Worm (Caenorhabditis elegans): ENCODE results near the gene nhr-288.

nhr-288 gene

ce11 chrV:18426280-18426679, 43.8 kb upstream of the nhr-288 start, which contains the start of gene srw-83 (continued):
- TF ChIP-seq nhr-120 (GFP tag; IDR thresholded peaks at IDR 0.05) = no peak

DNA sequence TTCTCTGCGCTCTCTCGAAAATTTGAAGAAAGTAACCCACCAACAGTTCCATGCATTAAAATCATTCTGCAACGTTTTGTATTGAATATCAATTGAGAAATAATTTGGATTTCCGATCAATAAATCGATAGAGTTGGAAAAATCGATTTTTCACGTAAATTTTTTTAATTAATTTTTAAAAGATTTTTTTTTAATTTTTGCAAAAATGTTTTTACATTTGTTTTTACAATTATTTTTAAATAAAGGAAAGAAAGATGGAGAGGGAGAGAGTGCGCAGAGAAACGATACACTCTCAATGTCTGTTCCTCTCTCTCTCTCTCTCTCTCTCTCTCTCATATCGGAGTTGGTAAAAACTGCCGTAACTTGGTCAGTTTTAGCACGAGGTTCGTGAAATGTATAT, 43.1 kb upstream of the nhr-288 start, which contains the start of gene ZK262.19:
Gene ZK262.19, minus strand, starts transcription at position 101 of the 400 bp plus-strand sequence.
- no peak for TF ChIP-seq dpff-1 (tag; optimal IDR thresholded peaks at IDR 0.05)
- TF ChIP-seq F57C9.4 (tag; optimal IDR thresholded peaks at IDR 0.05) = no peak
- TF ChIP-seq ZK185.1 (tag; optimal IDR thresholded peaks at IDR 0.05; ENCODE audit: poor library complexity, severe bottlenecking) = no peak
- TF ChIP-seq xnd-1 (tag; optimal IDR thresholded peaks at IDR 0.05) = no peak
- TF ChIP-seq ccch-3 (GFP tag; optimal IDR thresholded peaks at IDR 0.05) = no peak
- no peak for TF ChIP-seq T07F8.4 (tag; optimal IDR thresholded peaks at IDR 0.05)

- TF ChIP-seq rcor-1 (GFP tag; IDR thresholded peaks at IDR 0.05) (no peak), tbx-9 (tag; optimal IDR thresholded peaks at IDR 0.05; ENCODE audit: borderline replicate concordance) (no peak), ets-4 (GFP tag; optimal IDR thresholded peaks at IDR 0.05) (no peak), lsy-27 (tag; optimal IDR thresholded peaks at IDR 0.05; ENCODE audit: borderline replicate concordance, insufficient read depth) (no peak), hlh-26 (GFP tag; conservative IDR thresholded peaks at IDR 0.05) (no peak)
Observed at ce11 chrV:18424471-18424870, 42.0 kb upstream of the nhr-288 start, which contains the start of gene ZK262.4. Gene ZK262.4, minus strand, starts transcription at chrV:18424571.

ce11 chrV:18420797-18421196, 38.3 kb upstream of the nhr-288 start, which contains the start of gene srj-26:
Gene srj-26, plus strand, starts transcription at chrV:18421097.
- no peak for TF ChIP-seq K11D2.4 (GFP tag; IDR thresholded peaks at IDR 0.05)
- no peak for TF ChIP-seq lin-26 (GFP tag; IDR thresholded peaks at IDR 0.05)
- no peak for TF ChIP-seq lin-35 (GFP tag; optimal IDR thresholded peaks at IDR 0.05)
- no peak for TF ChIP-seq egl-44 (GFP tag; IDR thresholded peaks at IDR 0.05)
- TF ChIP-seq F10E7.11 (tag; optimal IDR thresholded peaks at IDR 0.05) = no peak
- no peak for TF ChIP-seq cebp-1 (GFP tag; IDR thresholded peaks at IDR 0.05)
- TF ChIP-seq cebp-1 (tag; optimal IDR thresholded peaks at IDR 0.05) = no peak
- no peak for TF ChIP-seq nfya-1 (tag; optimal IDR thresholded peaks at IDR 0.05; ENCODE audit: borderline replicate concordance, insufficient read depth)
- no peak for TF ChIP-seq rcor-1 (GFP tag; IDR thresholded peaks at IDR 0.05)
- TF ChIP-seq F23B12.7 (tag; optimal IDR thresholded peaks at IDR 0.05; ENCODE audit: insufficient read depth) = no peak

ce11 chrV:18415878-18416277, 33.4 kb upstream of the nhr-288 start:
- TF ChIP-seq zfh-2 (GFP tag; conservative IDR thresholded peaks at IDR 0.05) (peak; percentile 47; the same call in 1 of the 2 replicates), hsf-1 (GFP tag; IDR thresholded peaks at IDR 0.05) (0 out of 2 replicates have a peak, but pooled peaks have one; percentile 7), egrh-3 (GFP tag; IDR thresholded peaks at IDR 0.05) (peak; percentile 76; the same call in 1 of the 2 replicates)

DNA sequence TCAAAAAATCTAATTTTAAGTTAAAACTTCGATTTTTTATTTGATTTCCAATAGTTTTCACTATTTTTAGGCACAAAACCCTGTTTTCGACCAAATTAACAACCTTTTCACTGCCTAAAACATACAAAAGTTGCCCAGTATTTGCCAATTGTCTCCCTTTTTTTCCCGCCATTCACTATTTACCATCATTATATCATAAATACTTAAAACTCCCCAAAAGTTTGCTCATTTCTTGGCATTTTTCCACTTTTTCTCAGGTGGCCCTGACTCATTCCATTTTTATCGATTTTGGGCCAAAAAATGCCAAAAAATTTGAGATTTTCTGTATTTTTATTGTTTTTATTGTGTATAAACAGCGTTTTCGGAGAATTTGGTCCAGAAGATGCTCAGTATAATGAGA, 31.6 kb upstream of the nhr-288 start, which contains the start of gene txt-8:
Gene txt-8, plus strand, starts transcription at position 301 of the 400 bp plus-strand sequence.
- no peak for TF ChIP-seq bed-1 (GFP tag; IDR thresholded peaks at IDR 0.05)
- no peak for TF ChIP-seq dpff-1 (tag; optimal IDR thresholded peaks at IDR 0.05)
- TF ChIP-seq xnd-1 (tag; optimal IDR thresholded peaks at IDR 0.05) = no peak
- TF ChIP-seq gei-17 (GFP tag; optimal IDR thresholded peaks at IDR 0.05) = no peak
- TF ChIP-seq nhr-27 (tag; optimal IDR thresholded peaks at IDR 0.05) = no peak
- no peak for TF ChIP-seq ceh-100 (GFP tag; IDR thresholded peaks at IDR 0.05)
- no peak for TF ChIP-seq chd-7 (tag; optimal IDR thresholded peaks at IDR 0.05)
- no peak for TF ChIP-seq cebp-2 (GFP tag; IDR thresholded peaks at IDR 0.05)
- no peak for TF ChIP-seq snpc-1.1 (tag; optimal IDR thresholded peaks at IDR 0.05; ENCODE audit: insufficient read depth)
- TF ChIP-seq ceh-91 (GFP tag; IDR thresholded peaks at IDR 0.05) = no peak
- no peak for TF ChIP-seq mes-4 (tag; optimal IDR thresholded peaks at IDR 0.05)

Data from whole organism, young adult.